Worm (Caenorhabditis elegans) whole organism, mixed stage, embryonic: ENCODE data around the gene C32D5.11.
A peak's percentile ranks its signal among the peaks of the same experiment; 100 is the strongest.

Experiments used
- M03D4.4 ChIP-seq: sonication (generic microtip); optimal IDR thresholded peaks from 2 replicates; lab custom pipeline; 2017; ENCODE audit warnings: mild to moderate bottlenecking, missing genetic modification characterization, missing compliant biosample characterization
- bed-3 ChIP-seq: fragments of 200-800 bp; sonication (Bioruptor generic); optimal IDR thresholded peaks from 3 replicates; lab custom pipeline; 2018; ENCODE audit warnings: mild to moderate bottlenecking, missing genetic modification characterization, moderate library complexity, missing compliant biosample characterization
- blmp-1 ChIP-seq: fragments of 150-350 bp; optimal IDR thresholded peaks from 2 replicates; lab custom pipeline; 2014; ENCODE audit warnings: missing biosample characterization, missing genetic modification characterization
- ceh-39 ChIP-seq: fragments of 150-350 bp; optimal IDR thresholded peaks from 2 replicates; lab custom pipeline; 2014; ENCODE audit warnings: missing biosample characterization, missing genetic modification characterization
- ceh-43 ChIP-seq: fragments of 200-800 bp; sonication (Bioruptor generic); optimal IDR thresholded peaks from 2 replicates; lab custom pipeline; 2018; ENCODE audit warnings: mild to moderate bottlenecking, missing genetic modification characterization, moderate library complexity, missing compliant biosample characterization
- ceh-83 ChIP-seq: fragments of 200-800 bp; sonication (Bioruptor generic); optimal IDR thresholded peaks from 2 replicates; lab custom pipeline; 2018; ENCODE audit warnings: mild to moderate bottlenecking, missing genetic modification characterization, missing compliant biosample characterization
- ces-1 ChIP-seq: fragments of 150-350 bp; optimal IDR thresholded peaks from 2 replicates; lab custom pipeline; 2014; ENCODE audit warnings: missing biosample characterization, missing genetic modification reagents, missing genetic modification characterization
- cnd-1 ChIP-seq: fragments of 200-800 bp; sonication (Bioruptor generic); optimal IDR thresholded peaks from 2 replicates; lab custom pipeline; 2018; ENCODE audit warnings: mild to moderate bottlenecking, missing genetic modification characterization, missing compliant biosample characterization
- drap-1 ChIP-seq: fragments of 200-800 bp; sonication (Bioruptor generic); optimal IDR thresholded peaks from 3 replicates; lab custom pipeline; 2018; ENCODE audit warnings: mild to moderate bottlenecking, missing genetic modification characterization, missing compliant biosample characterization
- elt-1 ChIP-seq: sonication (generic microtip); optimal IDR thresholded peaks from 2 replicates; lab custom pipeline; 2017; ENCODE audit warnings: missing genetic modification characterization, mild to moderate bottlenecking, missing compliant biosample characterization, antibody characterized with exemption, moderate library complexity, borderline replicate concordance; ENCODE audit not compliant: insufficient read depth
- elt-3 ChIP-seq: fragments of 150-350 bp; optimal IDR thresholded peaks from 2 replicates; lab custom pipeline; 2014; ENCODE audit warnings: missing biosample characterization, missing genetic modification characterization
- flh-1 ChIP-seq: fragments of 200-800 bp; sonication (Bioruptor generic); optimal IDR thresholded peaks from 2 replicates; lab custom pipeline; 2018; ENCODE audit warnings: mild to moderate bottlenecking, missing genetic modification characterization, moderate library complexity, missing compliant biosample characterization
- ham-2 ChIP-seq: fragments of 200-800 bp; sonication (Bioruptor generic); optimal IDR thresholded peaks from 2 replicates; lab custom pipeline; 2018; ENCODE audit warnings: mild to moderate bottlenecking, missing genetic modification characterization, missing compliant biosample characterization
- hlh-1 ChIP-seq: fragments of 150-350 bp; optimal IDR thresholded peaks from 2 replicates; lab custom pipeline; 2014; ENCODE audit warnings: missing biosample characterization, missing genetic modification reagents, missing genetic modification characterization
- lin-13 ChIP-seq: fragments of 150-350 bp; optimal IDR thresholded peaks from 2 replicates; lab custom pipeline; 2014; ENCODE audit warnings: missing biosample characterization, missing genetic modification characterization
- lin-32 ChIP-seq: fragments of 200-800 bp; sonication (Bioruptor generic); optimal IDR thresholded peaks from 2 replicates; lab custom pipeline; 2018; ENCODE audit warnings: mild to moderate bottlenecking, missing genetic modification characterization, missing compliant biosample characterization
- lsy-2 ChIP-seq: fragments of 150-350 bp; optimal IDR thresholded peaks from 2 replicates; lab custom pipeline; 2014; ENCODE audit warnings: missing biosample characterization, missing genetic modification characterization
- mab-5 ChIP-seq: fragments of 150-350 bp; optimal IDR thresholded peaks from 2 replicates; lab custom pipeline; 2014; ENCODE audit warnings: missing biosample characterization, missing genetic modification characterization
- mep-1 ChIP-seq: fragments of 150-350 bp; optimal IDR thresholded peaks from 2 replicates; lab custom pipeline; 2017; ENCODE audit warnings: missing biosample characterization, missing genetic modification reagents, missing genetic modification characterization, inconsistent platforms
- mls-2 ChIP-seq: sonication (generic microtip); optimal IDR thresholded peaks from 2 replicates; lab custom pipeline; 2016; ENCODE audit warnings: mild to moderate bottlenecking, missing genetic modification characterization, moderate library complexity, missing compliant biosample characterization
- nhr-12 ChIP-seq: fragments of 150-350 bp; optimal IDR thresholded peaks from 2 replicates; lab custom pipeline; 2014; ENCODE audit warnings: missing biosample characterization, missing genetic modification characterization
- nhr-2 ChIP-seq: fragments of 150-350 bp; optimal IDR thresholded peaks from 2 replicates; lab custom pipeline; 2014; ENCODE audit warnings: missing biosample characterization, missing genetic modification characterization
- nhr-237 ChIP-seq: fragments of 150-350 bp; optimal IDR thresholded peaks from 2 replicates; lab custom pipeline; 2014; ENCODE audit warnings: missing biosample characterization, missing genetic modification characterization
- nhr-28 ChIP-seq: fragments of 150-350 bp; optimal IDR thresholded peaks from 2 replicates; lab custom pipeline; 2014; ENCODE audit warnings: missing biosample characterization, missing genetic modification characterization
- nhr-76 ChIP-seq: sonication (generic microtip); optimal IDR thresholded peaks from 2 replicates; lab custom pipeline; 2017; ENCODE audit warnings: missing biosample characterization, missing genetic modification characterization
- pha-4 ChIP-seq: fragments of 150-350 bp; optimal IDR thresholded peaks from 2 replicates; lab custom pipeline; 2018; ENCODE audit warnings: missing biosample characterization, missing genetic modification reagents, missing genetic modification characterization
- sem-2 ChIP-seq: fragments of 200-800 bp; sonication (Bioruptor generic); optimal IDR thresholded peaks from 2 replicates; lab custom pipeline; 2018; ENCODE audit warnings: mild to moderate bottlenecking, missing genetic modification characterization, missing compliant biosample characterization
- snpc-4 ChIP-seq: fragments of 150-350 bp; optimal IDR thresholded peaks from 2 replicates; lab custom pipeline; 2014; ENCODE audit warnings: missing biosample characterization, missing genetic modification characterization
- sptf-1 ChIP-seq: sonication (generic microtip); optimal IDR thresholded peaks from 2 replicates; lab custom pipeline; 2017; ENCODE audit warnings: mild to moderate bottlenecking, missing genetic modification characterization, moderate library complexity, missing compliant biosample characterization
- tbx-8 ChIP-seq: fragments of 200-800 bp; sonication (Bioruptor generic); optimal IDR thresholded peaks from 2 replicates; lab custom pipeline; 2018; ENCODE audit warnings: mild to moderate bottlenecking, missing genetic modification characterization, moderate library complexity, missing compliant biosample characterization
- unc-120 ChIP-seq: sonication (generic microtip); optimal IDR thresholded peaks from 2 replicates; lab custom pipeline; 2017; ENCODE audit warnings: missing genetic modification characterization, missing compliant biosample characterization; ENCODE audit not compliant: poor library complexity, severe bottlenecking
- unc-39 ChIP-seq: fragments of 150-350 bp; optimal IDR thresholded peaks from 2 replicates; lab custom pipeline; 2014; ENCODE audit warnings: missing biosample characterization, missing genetic modification characterization
- unc-62 ChIP-seq: fragments of 150-350 bp; optimal IDR thresholded peaks from 2 replicates; lab custom pipeline; 2014; ENCODE audit warnings: missing biosample characterization, missing genetic modification reagents, missing genetic modification characterization
- zip-8 ChIP-seq: fragments of 150-350 bp; optimal IDR thresholded peaks from 2 replicates; lab custom pipeline; 2014; ENCODE audit warnings: missing biosample characterization, missing genetic modification characterization
- ztf-11 ChIP-seq: fragments of 150-350 bp; optimal IDR thresholded peaks from 2 replicates; lab custom pipeline; 2014; ENCODE audit warnings: missing biosample characterization, missing genetic modification characterization

C32D5.11 gene

DNA sequence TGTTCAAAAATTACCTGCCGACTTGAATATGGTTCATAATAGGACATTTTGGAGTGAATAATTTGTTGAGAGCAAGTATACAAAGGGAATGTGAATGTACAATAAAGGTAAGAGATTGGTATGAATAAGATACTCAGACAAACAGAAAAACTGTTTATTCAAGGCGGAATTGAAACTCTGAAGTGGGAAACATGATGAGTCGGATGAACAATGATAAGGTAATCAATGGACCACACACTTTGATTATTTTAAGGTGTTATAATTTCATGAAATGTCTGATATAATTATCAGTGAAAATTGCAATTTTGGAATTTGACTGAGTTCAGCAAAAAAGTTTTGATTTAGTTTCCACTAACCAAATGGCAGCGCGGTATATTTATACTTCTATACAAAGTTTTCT lies 15.7 kb downstream of the C32D5.11 start:
- TF ChIP-seq hlh-1 (tag; lab: Kevin White, UChicago), result no peak

DNA sequence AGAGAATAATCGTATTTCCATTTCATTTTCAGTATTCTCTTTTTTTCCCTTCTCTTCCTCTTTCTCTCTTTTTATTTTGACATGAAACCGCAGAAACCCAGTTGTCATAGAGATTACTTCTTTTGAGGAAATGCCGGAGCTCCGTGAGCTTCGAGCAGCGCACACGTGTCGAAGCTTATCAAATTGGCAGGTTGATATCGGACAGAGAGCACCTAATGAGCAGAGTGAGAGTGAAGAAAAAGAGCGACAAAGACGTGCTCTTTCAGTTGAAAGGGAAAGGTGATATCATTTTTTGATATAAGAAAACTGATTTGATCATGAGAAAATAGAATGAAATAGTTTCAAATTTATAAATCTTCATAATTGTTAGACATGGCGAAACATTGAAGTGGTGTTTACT lies 19.9 kb downstream of the C32D5.11 start, which contains the start of gene C32D5.14:
TSS of gene C32D5.14 (plus strand) at position 131 of the 400 bp plus-strand sequence.
- no peak for TF ChIP-seq hlh-1 (tag; lab: Kevin White, UChicago)
- TF ChIP-seq elt-3 (tag; lab: Kevin White, UChicago), result no peak
- TF ChIP-seq elt-1 (tag; lab: Kevin White, UChicago), result no peak

DNA sequence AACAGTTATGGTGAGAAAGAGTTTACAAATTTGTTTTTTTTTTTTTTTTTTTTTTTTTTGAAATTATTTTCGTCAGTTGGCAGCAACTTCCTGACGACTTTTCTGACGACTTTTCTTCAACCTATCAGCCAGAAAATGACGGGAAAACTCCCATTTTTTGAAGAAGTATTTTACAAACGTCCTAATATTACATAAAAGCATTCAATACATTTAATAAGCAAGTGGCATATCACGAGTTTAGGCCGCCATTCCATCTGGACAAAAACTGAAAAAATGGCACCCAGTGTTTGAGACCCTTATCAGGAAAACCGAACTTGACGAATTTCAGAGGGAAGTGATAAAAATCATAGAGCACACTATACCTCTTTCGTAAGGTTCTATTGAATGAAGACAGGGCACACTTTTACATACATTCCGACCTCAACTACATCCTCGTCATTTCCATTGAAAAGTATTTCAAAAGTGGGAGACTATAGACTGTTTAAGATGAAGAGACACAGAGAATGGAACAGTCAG lies 20.4 kb downstream of the C32D5.11 start:
- TF ChIP-seq mep-1, result no peak
- TF ChIP-seq unc-39, result no peak
- no peak for TF ChIP-seq nhr-237 (tag; lab: Kevin White, UChicago)
- TF ChIP-seq sem-2 (GFP tag; lab: Kevin White, UChicago), result no peak
- TF ChIP-seq hlh-1 (tag; lab: Kevin White, UChicago), result no peak
- no peak for TF ChIP-seq nhr-12

DNA sequence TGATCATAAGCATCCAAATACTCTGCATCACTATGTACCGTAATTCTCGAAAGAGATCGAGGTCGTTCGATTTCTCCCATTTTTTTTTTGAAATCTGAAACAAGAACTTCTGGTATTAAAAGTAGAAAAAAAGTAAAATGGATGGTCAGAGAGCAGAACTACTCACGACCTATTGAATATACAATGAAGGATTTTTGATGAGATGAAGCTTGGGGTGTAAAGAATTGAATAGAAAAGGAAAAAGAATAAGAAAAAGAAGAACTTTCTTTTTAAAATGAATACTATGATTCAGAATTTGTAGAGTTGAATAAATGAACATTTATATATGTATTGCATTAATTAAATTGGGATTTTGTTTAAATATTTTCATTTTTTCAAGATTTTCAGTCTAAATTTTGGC lies 21.4 kb downstream of the C32D5.11 start, which contains the start of gene ttc-39B:
TSS of gene ttc-39B (minus strand) at position 101 of the 400 bp plus-strand sequence.
- no peak for TF ChIP-seq nhr-2 (tag; lab: Kevin White, UChicago)
- no peak for TF ChIP-seq lsy-2 (tag; lab: Kevin White, UChicago)
- TF ChIP-seq unc-120, result no peak
- no peak for TF ChIP-seq mep-1
- no peak for TF ChIP-seq nhr-12
- no peak for TF ChIP-seq M03D4.4 (tag; lab: Kevin White, UChicago)
- TF ChIP-seq mab-5 (tag; lab: Kevin White, UChicago), result no peak
- TF ChIP-seq bed-3 (GFP tag; lab: Kevin White, UChicago), result no peak

DNA sequence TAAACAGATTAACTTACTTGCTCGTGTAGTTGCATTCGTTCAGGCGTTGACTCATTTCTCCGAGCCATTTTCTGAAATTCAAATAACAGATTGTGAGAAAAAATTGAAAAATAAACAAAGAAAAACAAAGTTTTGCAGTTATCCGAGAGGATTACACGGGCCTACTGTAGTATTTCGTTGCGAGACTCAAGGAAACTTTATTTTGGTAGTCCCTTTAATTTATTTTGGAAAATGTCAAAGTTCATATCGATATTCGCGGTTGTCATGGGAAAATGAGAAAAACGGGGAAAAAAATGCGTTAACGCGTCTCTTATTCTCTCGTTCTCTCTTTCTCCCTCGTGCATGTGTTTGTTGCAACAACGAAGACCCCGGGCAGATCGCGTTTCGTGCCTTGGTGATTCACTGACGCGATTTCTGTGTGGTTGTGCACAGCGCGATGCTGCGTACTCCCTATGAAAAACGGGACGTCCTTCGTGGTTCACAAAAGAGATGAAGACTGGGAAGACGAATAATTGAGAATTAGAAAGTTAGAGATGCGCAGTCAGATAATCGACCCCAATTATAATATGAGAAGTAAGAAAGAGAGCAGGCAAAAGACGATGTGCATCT lies 23.9 kb downstream of the C32D5.11 start, which contains the start of gene set-4:
TSS of gene set-4 (minus strand) at position 120 of the 609 bp plus-strand sequence.
- TF ChIP-seq sem-2 (GFP tag; lab: Kevin White, UChicago) (no peak), mls-2 (tag; lab: Kevin White, UChicago) (peak; percentile 67), pha-4 (tag; lab: Kevin White, UChicago) (peak; percentile 64), snpc-4 (no peak), ceh-39 (tag; lab: Kevin White, UChicago) (peak; percentile 46), blmp-1 (tag; lab: Kevin White, UChicago) (no peak), elt-1 (tag; lab: Kevin White, UChicago) (peak; percentile 8), unc-120 (peak; percentile 31), ces-1 (GFP tag; lab: Kevin White, UChicago) (peak; percentile 75), ztf-11 (tag; lab: Kevin White, UChicago) (peak; percentile 55), drap-1 (GFP tag; lab: Kevin White, UChicago) (peak; percentile 71), mep-1 (peak; percentile 87), ham-2 (GFP tag; lab: Kevin White, UChicago) (no peak), lin-13 (peak; percentile 87), ceh-83 (GFP tag; lab: Kevin White, UChicago) (no peak), nhr-237 (tag; lab: Kevin White, UChicago) (peak; percentile 71), unc-62 (GFP tag; lab: Kevin White, UChicago) (peak; percentile 73), hlh-1 (tag; lab: Kevin White, UChicago) (peak; percentile 76), mab-5 (tag; lab: Kevin White, UChicago) (no peak), bed-3 (GFP tag; lab: Kevin White, UChicago) (peak; percentile 10), lin-32 (GFP tag; lab: Kevin White, UChicago) (no peak), nhr-12 (no peak), ceh-43 (GFP tag; lab: Kevin White, UChicago) (peak; percentile 66), zip-8 (tag; lab: Kevin White, UChicago) (no peak), tbx-8 (GFP tag; lab: Kevin White, UChicago) (no peak), elt-3 (tag; lab: Kevin White, UChicago) (no peak), flh-1 (no peak), M03D4.4 (tag; lab: Kevin White, UChicago) (peak; percentile 49), nhr-76 (tag; lab: Kevin White, UChicago) (no peak), nhr-28 (tag; lab: Kevin White, UChicago) (no peak), unc-39 (peak; percentile 12), nhr-2 (tag; lab: Kevin White, UChicago) (no peak), sptf-1 (tag; lab: Kevin White, UChicago) (peak; percentile 82), lsy-2 (tag; lab: Kevin White, UChicago) (peak; percentile 76), cnd-1 (tag; lab: Kevin White, UChicago) (peak; percentile 55)
